Worm (Caenorhabditis elegans) whole organism, L1 larva: ENCODE data around the gene Y60A9A.1.

ENCODE experiments used
- C34B4.2 ChIP-seq: sonication (generic microtip); optimal IDR thresholded peaks from 2 replicates; lab custom pipeline; 2017; ENCODE audit warnings: mild to moderate bottlenecking, missing genetic modification characterization, missing compliant biosample characterization
- F16B12.6 ChIP-seq: fragments of 150-350 bp; optimal IDR thresholded peaks from 2 replicates; lab custom pipeline; 2014; ENCODE audit warnings: missing biosample characterization, missing genetic modification characterization
- Y116A8C.19 ChIP-seq: sonication (generic microtip); optimal IDR thresholded peaks from 2 replicates; lab custom pipeline; 2016; ENCODE audit warnings: missing compliant biosample characterization, missing genetic modification characterization, borderline replicate concordance
- aly-2 ChIP-seq: fragments of 150-350 bp; optimal IDR thresholded peaks from 2 replicates; lab custom pipeline; 2014; ENCODE audit warnings: missing biosample characterization, missing genetic modification characterization
- ama-1 ChIP-seq: fragments of 150-350 bp; optimal IDR thresholded peaks from 2 replicates; lab custom pipeline; 2014
- blmp-1 ChIP-seq: fragments of 150-350 bp; optimal IDR thresholded peaks from 2 replicates; lab custom pipeline; 2014; ENCODE audit warnings: missing biosample characterization, missing genetic modification characterization
- ceh-82 ChIP-seq, 3 experiments: fragments of 150-350 bp in 1 of 3; sonication (generic microtip) in 2 of 3; optimal IDR thresholded peaks; 2 replicates each; lab custom pipeline; 2014 to 2017; ENCODE audit warnings: missing biosample characterization in 3 of 3, missing genetic modification characterization in 3 of 3
- ceh-88 ChIP-seq: fragments of 200-800 bp; sonication (Bioruptor generic); IDR thresholded peaks from 2 replicates; pipeline ENCODE4 v1.3.6; 2022; ENCODE audit warnings: missing genetic modification characterization, missing compliant biosample characterization
- ceh-90 ChIP-seq: sonication (generic microtip); optimal IDR thresholded peaks from 2 replicates; lab custom pipeline; 2016; ENCODE audit warnings: missing genetic modification characterization, missing compliant biosample characterization
- ces-1 ChIP-seq: fragments of 150-350 bp; optimal IDR thresholded peaks from 2 replicates; lab custom pipeline; 2014; ENCODE audit warnings: missing biosample characterization, missing genetic modification reagents, missing genetic modification characterization
- dpl-1 ChIP-seq, 3 experiments: fragments of 150-350 bp in 2 of 3; sonication (generic microtip) in 1 of 3; optimal IDR thresholded peaks; 2 replicates each; lab custom pipeline; 2014 to 2017; ENCODE audit warnings: missing biosample characterization in 3 of 3, missing genetic modification characterization in 3 of 3, missing genetic modification reagents in 3 of 3
- dsc-1 ChIP-seq: sonication (generic microtip); optimal IDR thresholded peaks from 2 replicates; lab custom pipeline; 2016; ENCODE audit warnings: mild to moderate bottlenecking, missing genetic modification characterization, missing compliant biosample characterization
- elt-3 ChIP-seq, 6 experiments: fragments of 150-350 bp in 1 of 6; sonication (generic microtip); optimal IDR thresholded peaks; 2 replicates each; lab custom pipeline; 2017 to 2018; ENCODE audit warnings: missing biosample characterization in 6 of 6, missing genetic modification characterization in 6 of 6, inconsistent platforms in 1 of 6
- ets-5 ChIP-seq: fragments of 200-800 bp; sonication (Bioruptor generic); IDR thresholded peaks from 2 replicates; pipeline ENCODE4 v1.3.6; 2022; ENCODE audit warnings: missing genetic modification characterization, missing compliant biosample characterization
- fkh-10 ChIP-seq: sonication (generic microtip); optimal IDR thresholded peaks from 2 replicates; lab custom pipeline; 2017; ENCODE audit warnings: missing biosample characterization, missing genetic modification reagents, missing genetic modification characterization
- fkh-4 ChIP-seq: sonication (generic microtip); optimal IDR thresholded peaks from 2 replicates; lab custom pipeline; 2016; ENCODE audit warnings: missing compliant biosample characterization, missing genetic modification characterization, borderline replicate concordance
- grh-1 ChIP-seq: fragments of 200-800 bp; sonication (Bioruptor generic); IDR thresholded peaks from 2 replicates; pipeline ENCODE4 v1.3.6; 2022; ENCODE audit warnings: missing genetic modification reagents, missing genetic modification characterization, missing compliant biosample characterization
- hlh-4 ChIP-seq: sonication (generic microtip); optimal IDR thresholded peaks from 2 replicates; lab custom pipeline; 2016; ENCODE audit warnings: mild to moderate bottlenecking, missing genetic modification characterization, missing compliant biosample characterization
- hpl-2 ChIP-seq: fragments of 150-350 bp; optimal IDR thresholded peaks from 2 replicates; lab custom pipeline; 2014; ENCODE audit warnings: missing biosample characterization, missing genetic modification reagents, missing genetic modification characterization
- isw-1 ChIP-seq: fragments of 200-800 bp; sonication (Bioruptor generic); IDR thresholded peaks from 2 replicates; pipeline ENCODE4 v1.3.6; 2022; ENCODE audit warnings: missing genetic modification characterization, missing compliant biosample characterization
- lin-13 ChIP-seq: fragments of 150-350 bp; optimal IDR thresholded peaks from 2 replicates; lab custom pipeline; 2014; ENCODE audit warnings: missing biosample characterization, missing genetic modification reagents, missing genetic modification characterization
- lin-15B ChIP-seq: fragments of 150-350 bp; sonication (generic microtip); optimal IDR thresholded peaks from 3 replicates; lab custom pipeline; 2014; ENCODE audit warnings: missing biosample characterization, missing genetic modification characterization
- lin-35 ChIP-seq, 2 experiments: fragments of 150-350 bp; optimal IDR thresholded peaks; 2 replicates each; lab custom pipeline; 2014; ENCODE audit warnings: missing biosample characterization in 2 of 2, missing genetic modification characterization in 2 of 2, missing genetic modification reagents in 2 of 2
- lsy-2 ChIP-seq, 2 experiments: fragments of 150-350 bp; optimal IDR thresholded peaks; 2 replicates each; lab custom pipeline; 2014; ENCODE audit warnings: missing biosample characterization in 2 of 2, missing genetic modification characterization in 2 of 2
- mab-9 ChIP-seq: fragments of 200-800 bp; sonication (Bioruptor generic); IDR thresholded peaks from 2 replicates; pipeline ENCODE4 v1.3.6; 2022; ENCODE audit warnings: missing genetic modification reagents, missing genetic modification characterization, missing compliant biosample characterization
- mep-1 ChIP-seq: fragments of 150-350 bp; optimal IDR thresholded peaks from 2 replicates; lab custom pipeline; 2014; ENCODE audit warnings: missing biosample characterization, missing genetic modification characterization
- nhr-11 ChIP-seq: fragments of 150-350 bp; optimal IDR thresholded peaks from 2 replicates; lab custom pipeline; 2014; ENCODE audit warnings: missing biosample characterization, missing genetic modification characterization
- nhr-12 ChIP-seq: sonication (generic microtip); optimal IDR thresholded peaks from 2 replicates; lab custom pipeline; 2017; ENCODE audit warnings: missing biosample characterization, missing genetic modification characterization
- nhr-19 ChIP-seq: fragments of 200-800 bp; sonication (Bioruptor generic); conservative IDR thresholded peaks from 2 replicates; pipeline ENCODE4 v1.3.6; 2022; ENCODE audit warnings: missing genetic modification characterization, missing compliant biosample characterization
- nhr-47 ChIP-seq: sonication (generic microtip); optimal IDR thresholded peaks from 2 replicates; lab custom pipeline; 2016; ENCODE audit warnings: mild to moderate bottlenecking, missing genetic modification characterization, moderate library complexity, missing compliant biosample characterization
- nhr-71 ChIP-seq: sonication (generic microtip); optimal IDR thresholded peaks from 2 replicates; lab custom pipeline; 2016; ENCODE audit warnings: mild to moderate bottlenecking, missing genetic modification characterization, moderate library complexity, missing compliant biosample characterization
- pag-3 ChIP-seq: sonication (generic microtip); optimal IDR thresholded peaks from 2 replicates; lab custom pipeline; 2017; ENCODE audit warnings: missing genetic modification characterization, mild to moderate bottlenecking, missing compliant biosample characterization, antibody characterized with exemption, borderline replicate concordance; ENCODE audit not compliant: insufficient read depth
- pax-3 ChIP-seq: fragments of 200-800 bp; sonication (Bioruptor generic); optimal IDR thresholded peaks from 2 replicates; lab custom pipeline; 2018; ENCODE audit warnings: mild to moderate bottlenecking, missing genetic modification characterization, moderate library complexity, missing compliant biosample characterization
- pqm-1 ChIP-seq: sonication (generic microtip); optimal IDR thresholded peaks from 3 replicates; lab custom pipeline; 2017; ENCODE audit warnings: missing biosample characterization, missing genetic modification characterization
- rnt-1 ChIP-seq: sonication (generic microtip); optimal IDR thresholded peaks from 2 replicates; lab custom pipeline; 2016; ENCODE audit warnings: mild to moderate bottlenecking, missing genetic modification characterization, moderate library complexity, missing compliant biosample characterization
- snpc-4 ChIP-seq: fragments of 150-350 bp; optimal IDR thresholded peaks from 2 replicates; lab custom pipeline; 2014; ENCODE audit warnings: missing biosample characterization, missing genetic modification characterization
- snu-23 ChIP-seq: sonication (generic microtip); optimal IDR thresholded peaks from 2 replicates; lab custom pipeline; 2016; ENCODE audit warnings: missing genetic modification characterization, missing compliant biosample characterization
- sptf-1 ChIP-seq: fragments of 150-350 bp; optimal IDR thresholded peaks from 2 replicates; lab custom pipeline; 2014; ENCODE audit warnings: missing biosample characterization, missing genetic modification characterization
- sup-37 ChIP-seq: fragments of 200-800 bp; sonication (Bioruptor generic); optimal IDR thresholded peaks from 2 replicates; lab custom pipeline; 2018; ENCODE audit warnings: mild to moderate bottlenecking, missing genetic modification characterization, missing compliant biosample characterization
- tbx-2 ChIP-seq: sonication (generic microtip); optimal IDR thresholded peaks from 2 replicates; lab custom pipeline; 2016; ENCODE audit warnings: missing genetic modification characterization, missing compliant biosample characterization
- unc-130 ChIP-seq: fragments of 150-350 bp; optimal IDR thresholded peaks from 2 replicates; lab custom pipeline; 2017; ENCODE audit warnings: missing biosample characterization, missing genetic modification characterization, inconsistent platforms
- unc-98 ChIP-seq: fragments of 200-800 bp; sonication (Bioruptor generic); IDR thresholded peaks from 2 replicates; pipeline ENCODE4 v1.3.6; 2022; ENCODE audit warnings: missing genetic modification characterization, missing compliant biosample characterization
- vab-15 ChIP-seq: sonication (generic microtip); optimal IDR thresholded peaks from 2 replicates; lab custom pipeline; 2017; ENCODE audit warnings: missing genotype, mild to moderate bottlenecking, missing genetic modification characterization, missing compliant biosample characterization
- xbp-1 ChIP-seq: sonication (generic microtip); optimal IDR thresholded peaks from 2 replicates; lab custom pipeline; 2016; ENCODE audit warnings: missing genetic modification characterization, missing compliant biosample characterization
- ztf-11 ChIP-seq, 2 experiments: sonication (generic microtip); optimal IDR thresholded peaks; 2 replicates each; lab custom pipeline; 2016 to 2017; ENCODE audit warnings: missing genetic modification characterization in 2 of 2, missing biosample characterization in 1 of 2, missing compliant biosample characterization in 1 of 2

Gene Y60A9A.1

ce11 chrX:14377169-14377568 lies at the start of gene Y60A9A.1:
Gene Y60A9A.1 (minus strand): TSS chrX:14377269.
- no peak for TF ChIP-seq nhr-12 (tag; lab: Kevin White, UChicago)
- TF ChIP-seq ceh-88, result no peak
- TF ChIP-seq hlh-4 (tag; lab: Kevin White, UChicago), result no peak
- TF ChIP-seq elt-3 (tag; optimal IDR thresholded peaks at IDR 0.05; lab: Kevin White, UChicago), result no peak
- no peak for TF ChIP-seq lin-13
- no peak for TF ChIP-seq ets-5 (GFP tag; lab: Robert Waterston, UW)
- TF ChIP-seq ceh-90 (tag; lab: Kevin White, UChicago), result no peak
- no peak for TF ChIP-seq unc-130 (tag; lab: Kevin White, UChicago)
- TF ChIP-seq lsy-2 (tag; optimal IDR thresholded peaks at IDR 0.05; lab: Kevin White, UChicago), result no peak
- no peak for TF ChIP-seq hpl-2 (GFP tag; lab: Kevin White, UChicago)

ce11 chrX:14424673-14425072 lies 47.6 kb upstream of the Y60A9A.1 start, which contains the start of gene F23D12.11:
Gene F23D12.11 (minus strand): TSS chrX:14424751.
- TF ChIP-seq C34B4.2 (tag; lab: Kevin White, UChicago) (no peak), mep-1 (no peak), elt-3 (tag; optimal IDR thresholded peaks at IDR 0.05; lab: Kevin White, UChicago) (peak in 1 of 6 experiments; percentile 71), nhr-12 (tag; lab: Kevin White, UChicago) (no peak)

ce11 chrX:14424186-14424585 lies 47.1 kb upstream of the Y60A9A.1 start:
- no peak for TF ChIP-seq grh-1
- no peak for TF ChIP-seq rnt-1 (tag; lab: Kevin White, UChicago)
- no peak for TF ChIP-seq ceh-90 (tag; lab: Kevin White, UChicago)
- TF ChIP-seq ets-5 (GFP tag; lab: Robert Waterston, UW), result no peak
- no peak for TF ChIP-seq nhr-19 (GFP tag; lab: Robert Waterston, UW)
- no peak for TF ChIP-seq nhr-71 (tag; lab: Kevin White, UChicago)
- TF ChIP-seq Y116A8C.19, result no peak
- TF ChIP-seq lin-15B, result no peak
- no peak for TF ChIP-seq tbx-2 (tag; lab: Kevin White, UChicago)
- no peak for TF ChIP-seq snpc-4
- TF ChIP-seq lin-35 (GFP tag; optimal IDR thresholded peaks at IDR 0.05; lab: Kevin White, UChicago), result no peak
- no peak for TF ChIP-seq fkh-4 (tag; lab: Kevin White, UChicago)
- no peak for TF ChIP-seq ama-1 (lab: Kevin White, UChicago)
- no peak for TF ChIP-seq sup-37
- no peak for TF ChIP-seq nhr-12 (tag; lab: Kevin White, UChicago)
- no peak for TF ChIP-seq xbp-1 (tag; lab: Kevin White, UChicago)
- TF ChIP-seq isw-1 (GFP tag; lab: Robert Waterston, UW), result no peak
- no peak for TF ChIP-seq mab-9 (GFP tag; lab: Robert Waterston, UW)
- TF ChIP-seq, all 84 proteins: peak for 0

- TF ChIP-seq pag-3 (tag; lab: Kevin White, UChicago) (no peak), sptf-1 (tag; lab: Kevin White, UChicago) (no peak), ztf-11 (tag; optimal IDR thresholded peaks at IDR 0.05; lab: Kevin White, UChicago) (no peak), pqm-1 (tag; lab: Kevin White, UChicago) (no peak), nhr-71 (tag; lab: Kevin White, UChicago) (no peak), vab-15 (no peak), unc-130 (tag; lab: Kevin White, UChicago) (no peak), ceh-88 (no peak), ces-1 (no peak), blmp-1 (tag; lab: Kevin White, UChicago) (no peak)
Measured at ce11 chrX:14423105-14423504, 46.0 kb upstream of the Y60A9A.1 start, which contains the start of gene fipr-3. Gene fipr-3 (plus strand): TSS chrX:14423405.

- TF ChIP-seq nhr-11 (tag; lab: Kevin White, UChicago), result no peak
- TF ChIP-seq dsc-1 (tag; lab: Kevin White, UChicago), result no peak
- no peak for TF ChIP-seq F16B12.6 (tag; lab: Kevin White, UChicago)
- TF ChIP-seq nhr-47 (tag; lab: Kevin White, UChicago), result no peak
- no peak for TF ChIP-seq fkh-10 (GFP tag; lab: Kevin White, UChicago)
- TF ChIP-seq pag-3 (tag; lab: Kevin White, UChicago), result no peak
- no peak for TF ChIP-seq pax-3 (tag; lab: Kevin White, UChicago)
- no peak for TF ChIP-seq snu-23
- TF ChIP-seq dpl-1 (GFP tag; optimal IDR thresholded peaks at IDR 0.05; lab: Kevin White, UChicago), result no peak
- TF ChIP-seq ceh-82 (tag; optimal IDR thresholded peaks at IDR 0.05; lab: Kevin White, UChicago), result no peak
- no peak for TF ChIP-seq snpc-4
- no peak for TF ChIP-seq unc-98 (GFP tag; lab: Robert Waterston, UW)
- no peak for TF ChIP-seq elt-3 (tag; optimal IDR thresholded peaks at IDR 0.05; lab: Kevin White, UChicago)
- no peak for TF ChIP-seq aly-2 (tag; lab: Kevin White, UChicago)
Measured at ce11 chrX:14421529-14421982, 44.5 kb upstream of the Y60A9A.1 start, which contains the start of gene F23D12.2. Gene F23D12.2 (minus strand): TSS chrX:14421579.
